Fruit fly (Drosophila melanogaster): ENCODE data around the gene Mnr.

dm6 chrX:21281039-21281911, at the start of gene Mnr:
- TF ChIP-seq jigr1 (GFP tag; IDR thresholded peaks at IDR 0.05) (no peak), CG12219 (GFP tag; optimal IDR thresholded peaks at IDR 0.05) (no peak), H2.0 (GFP tag; IDR thresholded peaks at IDR 0.05) (no peak), toy (GFP tag; IDR thresholded peaks at IDR 0.05) (no peak), CG16815 (GFP tag; optimal IDR thresholded peaks at IDR 0.05) (no peak), Lpt (GFP tag; optimal IDR thresholded peaks at IDR 0.05) (no peak), lmd (GFP tag; IDR thresholded peaks at IDR 0.05) (no peak)

Data from whole organism, embryonic.